Fruit fly (Drosophila melanogaster) whole organism, embryonic: ENCODE results near the gene CG31875.

Experiments
- Atf3 ChIP-seq: fragments of 200-800 bp; sonication (Bioruptor generic); optimal IDR thresholded peaks from 3 replicates; lab custom pipeline; 2016; ENCODE audit warnings: missing biosample characterization, missing genetic modification characterization
- Atf6 ChIP-seq: fragments of 200-800 bp; sonication (Bioruptor generic); IDR thresholded peaks from 2 replicates; pipeline ENCODE4 v1.3.6; 2022; ENCODE audit warnings: missing biosample characterization, missing genetic modification characterization
- CG1024 ChIP-seq: fragments of 200-800 bp; sonication (Bioruptor generic); IDR thresholded peaks from 2 replicates; pipeline ENCODE4 v1.3.6; 2022; ENCODE audit warnings: missing biosample characterization, missing genetic modification characterization
- CG10959 ChIP-seq: fragments of 200-800 bp; sonication (Bioruptor generic); IDR thresholded peaks from 2 replicates; pipeline ENCODE4 v1.3.6; 2022; ENCODE audit warnings: missing biosample characterization, missing genetic modification characterization
- CG10979 ChIP-seq: fragments of 200-800 bp; sonication (Bioruptor generic); optimal IDR thresholded peaks from 2 replicates; lab custom pipeline; 2018; ENCODE audit warnings: missing biosample characterization, mild to moderate bottlenecking, missing genetic modification characterization, moderate library complexity
- CG12769 ChIP-seq: fragments of 200-800 bp; sonication (Bioruptor generic); optimal IDR thresholded peaks from 2 replicates; lab custom pipeline; 2019; ENCODE audit warnings: missing biosample characterization, mild to moderate bottlenecking, missing genetic modification characterization, moderate library complexity
- CG18599 ChIP-seq: fragments of 200-800 bp; sonication (Bioruptor generic); optimal IDR thresholded peaks from 3 replicates; lab custom pipeline; 2017; ENCODE audit warnings: missing biosample characterization, missing genetic modification characterization, mild to moderate bottlenecking, moderate library complexity, missing genetic modification reagents
- CG18764 ChIP-seq: fragments of 200-800 bp; sonication (Bioruptor generic); optimal IDR thresholded peaks from 3 replicates; lab custom pipeline; 2016; ENCODE audit warnings: missing biosample characterization, missing genetic modification characterization
- CG31441 ChIP-seq: fragments of 200-800 bp; sonication (Bioruptor generic); IDR thresholded peaks from 2 replicates; pipeline ENCODE4 v1.3.6; 2022; ENCODE audit warnings: missing biosample characterization, missing genetic modification characterization
- CG3163 ChIP-seq: fragments of 200-800 bp; sonication (Bioruptor generic); optimal IDR thresholded peaks from 3 replicates; lab custom pipeline; 2016; ENCODE audit warnings: missing biosample characterization, missing genetic modification characterization
- CG34422 ChIP-seq: fragments of 200-800 bp; sonication (Bioruptor generic); IDR thresholded peaks from 3 replicates; pipeline ENCODE4 v1.3.6; 2022; ENCODE audit warnings: missing biosample characterization, missing genetic modification characterization
- CG4424 ChIP-seq: fragments of 200-800 bp; sonication (Bioruptor generic); optimal IDR thresholded peaks from 3 replicates; lab custom pipeline; 2016; ENCODE audit warnings: missing biosample characterization, missing genetic modification characterization
- CG6791 ChIP-seq: fragments of 200-800 bp; sonication (Bioruptor generic); IDR thresholded peaks from 3 replicates; pipeline ENCODE4 v1.3.6; 2022; ENCODE audit warnings: missing biosample characterization, missing genetic modification characterization; ENCODE audit not compliant: partially characterized antibody
- CG9932 ChIP-seq: fragments of 200-800 bp; sonication (Bioruptor generic); IDR thresholded peaks from 2 replicates; pipeline ENCODE4 v1.3.6; 2022; ENCODE audit warnings: missing biosample characterization, missing genetic modification characterization
- Dbx ChIP-seq: fragments of 200-800 bp; sonication (Bioruptor generic); IDR thresholded peaks from 3 replicates; pipeline ENCODE4 v1.3.6; 2022; ENCODE audit warnings: missing biosample characterization, missing genetic modification characterization
- Dp ChIP-seq: fragments of 200-800 bp; sonication (Bioruptor generic); optimal IDR thresholded peaks from 2 replicates; lab custom pipeline; 2018; ENCODE audit warnings: missing biosample characterization, mild to moderate bottlenecking, missing genetic modification characterization, moderate library complexity
- ERR ChIP-seq: fragments of 200-800 bp; sonication (Bioruptor generic); optimal IDR thresholded peaks from 2 replicates; lab custom pipeline; 2016; ENCODE audit warnings: missing biosample characterization, missing genetic modification characterization
- HHEX ChIP-seq: fragments of 200-800 bp; sonication (Bioruptor generic); optimal IDR thresholded peaks from 3 replicates; lab custom pipeline; 2017; ENCODE audit warnings: missing biosample characterization, mild to moderate bottlenecking, missing genetic modification characterization, missing genetic modification reagents
- HLH3B ChIP-seq: fragments of 200-800 bp; sonication (Bioruptor generic); IDR thresholded peaks from 2 replicates; pipeline ENCODE4 v1.3.6; 2022; ENCODE audit warnings: missing biosample characterization, missing genetic modification characterization
- Hmx ChIP-seq: fragments of 200-800 bp; sonication (Bioruptor generic); optimal IDR thresholded peaks from 2 replicates; lab custom pipeline; 2016; ENCODE audit warnings: missing biosample characterization, missing genetic modification characterization
- Hr3 ChIP-seq: fragments of 200-800 bp; sonication (Bioruptor generic); optimal IDR thresholded peaks from 3 replicates; lab custom pipeline; 2016; ENCODE audit warnings: missing biosample characterization, missing genetic modification characterization
- Jarid2 ChIP-seq: fragments of 200-800 bp; sonication (Bioruptor generic); optimal IDR thresholded peaks from 3 replicates; lab custom pipeline; 2017; ENCODE audit warnings: mild to moderate bottlenecking, missing biosample characterization, missing genetic modification reagents, missing genetic modification characterization
- Lim3 ChIP-seq: fragments of 200-800 bp; sonication (Bioruptor generic); IDR thresholded peaks from 2 replicates; pipeline ENCODE4 v1.3.6; 2022; ENCODE audit warnings: missing biosample characterization, missing genetic modification characterization
- Med ChIP-seq: fragments of 200-800 bp; sonication (Bioruptor generic); peaks from one replicate; lab custom pipeline; 2016; ENCODE audit warnings: missing biosample characterization, missing genetic modification characterization, mild to moderate bottlenecking, inconsistent platforms, moderate library complexity
- NC2β ChIP-seq: fragments of 200-800 bp; sonication (Bioruptor generic); optimal IDR thresholded peaks from 2 replicates; lab custom pipeline; 2016; ENCODE audit warnings: missing biosample characterization, missing genetic modification characterization
- NFAT ChIP-seq: fragments of 200-800 bp; sonication (Bioruptor generic); IDR thresholded peaks from 2 replicates; pipeline ENCODE4 v1.3.6; 2022; ENCODE audit warnings: missing biosample characterization, missing genetic modification characterization
- Opbp ChIP-seq: fragments of 200-800 bp; sonication (Bioruptor generic); IDR thresholded peaks from 3 replicates; pipeline ENCODE4 v1.3.6; 2022; ENCODE audit warnings: missing biosample characterization, missing genetic modification characterization; ENCODE audit not compliant: partially characterized antibody
- PHDP ChIP-seq: fragments of 200-800 bp; sonication (Bioruptor generic); optimal IDR thresholded peaks from 3 replicates; lab custom pipeline; 2018; ENCODE audit warnings: missing biosample characterization, mild to moderate bottlenecking, missing genetic modification characterization, moderate library complexity
- Rfx ChIP-seq: fragments of 200-800 bp; sonication (Bioruptor generic); IDR thresholded peaks from 2 replicates; pipeline ENCODE4 v1.3.6; 2022; ENCODE audit warnings: missing biosample characterization, missing genetic modification characterization
- Vsx1 ChIP-seq: fragments of 200-800 bp; sonication (Bioruptor generic); optimal IDR thresholded peaks from 2 replicates; lab custom pipeline; 2017; ENCODE audit warnings: missing biosample characterization, mild to moderate bottlenecking, missing genetic modification characterization, missing genetic modification reagents
- cg ChIP-seq: fragments of 200-800 bp; sonication (Bioruptor generic); optimal IDR thresholded peaks from 3 replicates; lab custom pipeline; 2019; ENCODE audit warnings: missing biosample characterization, mild to moderate bottlenecking, missing genetic modification characterization, moderate library complexity
- ci ChIP-seq: fragments of 200-800 bp; sonication (Bioruptor generic); IDR thresholded peaks from 3 replicates; pipeline ENCODE4 v1.3.6; 2022; ENCODE audit warnings: missing biosample characterization, missing genetic modification characterization
- crc ChIP-seq: fragments of 200-800 bp; sonication (Bioruptor generic); optimal IDR thresholded peaks from 2 replicates; lab custom pipeline; 2016; ENCODE audit warnings: missing biosample characterization, missing genetic modification characterization
- crol ChIP-seq: fragments of 200-800 bp; sonication (Bioruptor generic); IDR thresholded peaks from 2 replicates; pipeline ENCODE4 v1.3.6; 2022; ENCODE audit warnings: missing biosample characterization, missing genetic modification characterization
- emc ChIP-seq: fragments of 200-800 bp; sonication (Bioruptor generic); optimal IDR thresholded peaks from 2 replicates; lab custom pipeline; 2016; ENCODE audit warnings: missing biosample characterization, missing genetic modification characterization
- gem ChIP-seq: fragments of 200-800 bp; sonication (Bioruptor generic); optimal IDR thresholded peaks from 2 replicates; lab custom pipeline; 2019; ENCODE audit warnings: missing biosample characterization, mild to moderate bottlenecking, missing genetic modification characterization, moderate library complexity
- h ChIP-seq: fragments of >200 bp; optimal IDR thresholded peaks from 2 replicates; lab custom pipeline; 2017
- lbe ChIP-seq: fragments of 200-800 bp; sonication (Bioruptor generic); optimal IDR thresholded peaks from 2 replicates; lab custom pipeline; 2016; ENCODE audit warnings: missing biosample characterization, mild to moderate bottlenecking, missing genetic modification characterization
- mirr ChIP-seq: fragments of 200-800 bp; sonication (Bioruptor generic); optimal IDR thresholded peaks from 3 replicates; lab custom pipeline; 2018; ENCODE audit warnings: missing biosample characterization, mild to moderate bottlenecking, missing genetic modification characterization
- oc ChIP-seq: fragments of 200-800 bp; sonication (Bioruptor generic); optimal IDR thresholded peaks from 2 replicates; lab custom pipeline; 2018; ENCODE audit warnings: missing biosample characterization, mild to moderate bottlenecking, missing genetic modification characterization, moderate library complexity
- phol ChIP-seq: fragments of 200-800 bp; sonication (Bioruptor generic); optimal IDR thresholded peaks from 3 replicates; lab custom pipeline; 2018; ENCODE audit warnings: missing biosample characterization, mild to moderate bottlenecking, missing genetic modification characterization, moderate library complexity
- pzg ChIP-seq: fragments of 200-800 bp; sonication (Bioruptor generic); optimal IDR thresholded peaks from 3 replicates; lab custom pipeline; 2018; ENCODE audit warnings: missing biosample characterization, mild to moderate bottlenecking, missing genetic modification characterization, moderate library complexity
- ranshi ChIP-seq: fragments of 200-800 bp; sonication (Bioruptor generic); IDR thresholded peaks from 2 replicates; pipeline ENCODE4 v1.3.6; 2022; ENCODE audit warnings: missing biosample characterization, missing genetic modification characterization
- sd ChIP-seq: fragments of 200-800 bp; sonication (Bioruptor generic); optimal IDR thresholded peaks from 3 replicates; lab custom pipeline; 2018; ENCODE audit warnings: missing biosample characterization, mild to moderate bottlenecking, missing genetic modification characterization, moderate library complexity
- sob ChIP-seq: fragments of 200-800 bp; sonication (Bioruptor generic); IDR thresholded peaks from 2 replicates; pipeline ENCODE4 v1.3.6; 2022; ENCODE audit warnings: missing biosample characterization, missing genetic modification characterization
- sr ChIP-seq: fragments of 200-800 bp; sonication (Bioruptor generic); IDR thresholded peaks from 3 replicates; pipeline ENCODE4 v1.3.6; 2022; ENCODE audit warnings: missing biosample characterization, missing genetic modification characterization
- ssp ChIP-seq: fragments of 200-800 bp; sonication (Bioruptor generic); IDR thresholded peaks from 2 replicates; pipeline ENCODE4 v1.3.6; 2022; ENCODE audit warnings: missing biosample characterization, missing genetic modification characterization
- sug ChIP-seq: fragments of 200-800 bp; optimal IDR thresholded peaks from 2 replicates; lab custom pipeline; 2019; ENCODE audit warnings: missing biosample characterization, mild to moderate bottlenecking, missing genetic modification characterization, moderate library complexity
- tap ChIP-seq: fragments of 200-800 bp; optimal IDR thresholded peaks from 3 replicates; lab custom pipeline; 2019; ENCODE audit warnings: missing biosample characterization, mild to moderate bottlenecking, missing genetic modification characterization, moderate library complexity
- tll ChIP-seq, 2 experiments: fragments of 200-800 bp in 1 of 2; fragments of >200 bp in 1 of 2; sonication (Bioruptor generic) in 1 of 2; optimal IDR thresholded peaks; 2 replicates each; lab custom pipeline; 2017 to 2019; ENCODE audit warnings: missing biosample characterization in 2 of 2, missing genetic modification characterization in 2 of 2, mild to moderate bottlenecking in 1 of 2, moderate library complexity in 1 of 2
- tup ChIP-seq: fragments of 200-800 bp; sonication (Bioruptor generic); optimal IDR thresholded peaks from 2 replicates; lab custom pipeline; 2016; ENCODE audit warnings: missing biosample characterization, mild to moderate bottlenecking, missing genetic modification characterization, moderate library complexity

CG31875 gene

DNA sequence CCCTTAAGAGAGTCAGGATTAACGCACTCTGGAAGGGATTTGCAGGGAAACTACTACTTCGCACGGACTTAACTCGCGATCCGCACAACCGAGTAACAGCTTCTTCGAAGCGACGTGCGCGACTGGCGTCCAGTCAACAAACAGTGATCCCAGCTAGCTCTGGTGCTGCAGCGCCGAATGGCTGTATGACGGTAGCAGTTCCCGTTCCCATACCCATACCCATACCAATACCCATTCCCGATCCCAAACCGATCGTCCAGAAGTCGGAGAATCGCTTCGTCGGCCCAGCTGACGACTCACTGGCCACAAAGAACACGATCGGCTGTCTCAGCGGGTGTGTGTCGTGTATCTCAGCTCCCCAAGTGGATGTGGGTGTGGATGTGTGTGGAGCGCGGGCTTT, 55.3 kb downstream of the CG31875 start, which contains the start of gene CG5853 (continued):
- TF ChIP-seq CG10979 (tag; lab: Kevin White, UChicago) (no peak), CG4424 (GFP tag; lab: Kevin White, UChicago) (no peak), mirr (GFP tag; lab: Kevin White, UChicago) (peak; percentile 84), CG6791 (GFP tag; lab: Robert Waterston, UW) (no peak), CG3163 (GFP tag; lab: Kevin White, UChicago) (peak; percentile 25), pzg (GFP tag; lab: Kevin White, UChicago) (peak; percentile 11), Atf6 (GFP tag; lab: Robert Waterston, UW) (peak; percentile 28; the same call in 1 of the 2 replicates), oc (tag; lab: Kevin White, UChicago) (no peak), NFAT (GFP tag; lab: Robert Waterston, UW) (0 out of 2 replicates have a peak, but pooled peaks have one; percentile 32), PHDP (tag; lab: Kevin White, UChicago) (peak; percentile 4), sug (peak; percentile 76), CG10959 (GFP tag; lab: Robert Waterston, UW) (no peak), Opbp (0 out of 3 replicates have a peak, but pooled peaks have one; percentile 7), emc (GFP tag; lab: Kevin White, UChicago) (no peak), Hr3 (no peak), ERR (GFP tag; lab: Kevin White, UChicago) (no peak), lbe (GFP tag; lab: Kevin White, UChicago) (peak; percentile 49), Atf3 (GFP tag; lab: Kevin White, UChicago) (no peak), Dbx (GFP tag; lab: Robert Waterston, UW) (0 out of 3 replicates have a peak, but pooled peaks have one; percentile 39), sd (peak; percentile 11), crc (no peak), Med (GFP tag; lab: Kevin White, UChicago) (peak; percentile 70), sob (GFP tag; lab: Robert Waterston, UW) (peak; percentile 51; the same call in 1 of the 2 replicates), ci (GFP tag; lab: Robert Waterston, UW) (peak; percentile 62), cg (GFP tag; lab: Kevin White, UChicago) (peak; percentile 39), Lim3 (no peak), phol (tag; lab: Kevin White, UChicago) (no peak), Rfx (GFP tag; lab: Robert Waterston, UW) (peak; percentile 52), sr (GFP tag; lab: Robert Waterston, UW) (peak; percentile 32; the same call in 1 of the 3 replicates), HLH3B (GFP tag; lab: Robert Waterston, UW) (0 out of 2 replicates have a peak, but pooled peaks have one; percentile 14)

DNA sequence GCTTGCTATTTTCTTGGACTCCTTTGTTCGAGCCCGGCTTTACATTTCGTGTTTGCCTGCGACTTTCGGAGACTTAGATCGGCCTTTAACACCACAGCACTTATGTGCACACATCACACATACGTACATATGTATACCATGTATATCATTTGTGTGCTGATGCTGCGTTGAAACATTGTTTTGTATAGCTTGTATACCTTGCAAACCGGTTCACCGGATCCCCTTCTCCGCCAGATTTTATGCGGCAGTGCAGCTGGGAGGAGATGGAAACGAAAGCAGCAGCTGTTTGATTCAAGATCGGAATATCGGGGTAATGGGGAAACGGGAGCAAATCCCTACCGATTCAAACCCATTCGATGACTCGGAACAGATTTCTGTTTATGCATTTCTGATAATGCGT, 56.5 kb downstream of the CG31875 start:
- TF ChIP-seq CG34422: no peak
- TF ChIP-seq Hmx (GFP tag; lab: Kevin White, UChicago): no peak
- no peak for TF ChIP-seq CG3163 (GFP tag; lab: Kevin White, UChicago)
- TF ChIP-seq pzg (GFP tag; lab: Kevin White, UChicago): no peak
- no peak for TF ChIP-seq CG18599 (GFP tag; lab: Kevin White, UChicago)
- TF ChIP-seq h (lab: Kevin White, UChicago): no peak
- TF ChIP-seq tup: no peak
- no peak for TF ChIP-seq HHEX (GFP tag; lab: Kevin White, UChicago)
- peak; percentile 24; the same call in 1 of the 2 replicates for TF ChIP-seq ranshi
- TF ChIP-seq Med (GFP tag; lab: Kevin White, UChicago): peak; percentile 74
- TF ChIP-seq CG9932 (GFP tag; lab: Robert Waterston, UW): no peak
- TF ChIP-seq crol (GFP tag; lab: Robert Waterston, UW): peak; percentile 45; the same call in 1 of the 2 replicates
- peak; percentile 16 for TF ChIP-seq CG12769 (tag; lab: Kevin White, UChicago)
- TF ChIP-seq oc (tag; lab: Kevin White, UChicago): peak; percentile 19
- TF ChIP-seq Vsx1: no peak
- no peak for TF ChIP-seq NC2β
- TF ChIP-seq Jarid2 (GFP tag; lab: Kevin White, UChicago): no peak
- no peak for TF ChIP-seq gem
- no peak for TF ChIP-seq tap (tag; lab: Kevin White, UChicago)
- TF ChIP-seq CG1024 (GFP tag; lab: Robert Waterston, UW): no peak
- TF ChIP-seq tll (GFP tag; optimal IDR thresholded peaks at IDR 0.05; lab: Kevin White, UChicago): peak in 1 of 2 experiments; percentile 20
- no peak for TF ChIP-seq Dp
- TF ChIP-seq CG31441 (GFP tag; lab: Robert Waterston, UW): no peak
- TF ChIP-seq ssp (GFP tag; lab: Robert Waterston, UW): no peak
- TF ChIP-seq CG18764: no peak
